Fruit fly (Drosophila melanogaster): ENCODE results near the gene mdy.

Gene mdy

dm6 chr2L:16848670-16849069 lies 32.2 kb downstream of the mdy start, which contains the start of gene CG13284:
Gene CG13284, minus strand, starts transcription at chr2L:16848716.
- 0 out of 2 replicates have a peak, but pooled peaks have one; percentile 8 for TF ChIP-seq HLH3B (GFP tag; IDR thresholded peaks at IDR 0.05)
- no peak for TF ChIP-seq zen2 (GFP tag; IDR thresholded peaks at IDR 0.05; ENCODE audit: partially characterized antibody)
- TF ChIP-seq CG8290 (GFP tag; optimal IDR thresholded peaks at IDR 0.05), result no peak
- no peak for TF ChIP-seq CG8290 (tag; optimal IDR thresholded peaks at IDR 0.05)
- TF ChIP-seq Max (GFP tag; optimal IDR thresholded peaks at IDR 0.05), result no peak
- TF ChIP-seq E2f2 (GFP tag; IDR thresholded peaks at IDR 0.05), result peak; percentile 15; the same call in 1 of the 2 replicates
- TF ChIP-seq cato (GFP tag; optimal IDR thresholded peaks at IDR 0.05; ENCODE audit: borderline replicate concordance), result no peak
- peak; percentile 22 for TF ChIP-seq stwl (tag; optimal IDR thresholded peaks at IDR 0.05)
- TF ChIP-seq CG18599 (GFP tag; optimal IDR thresholded peaks at IDR 0.05), result no peak
- 0 out of 3 replicates have a peak, but pooled peaks have one; percentile 53 for TF ChIP-seq CG2199 (GFP tag; IDR thresholded peaks at IDR 0.05)
- TF ChIP-seq Myb (GFP tag; optimal IDR thresholded peaks at IDR 0.05), result peak; percentile 13
- no peak for TF ChIP-seq tio (GFP tag; optimal IDR thresholded peaks at IDR 0.05)
- TF ChIP-seq CG10462 (GFP tag; optimal IDR thresholded peaks at IDR 0.05), result no peak
- no peak for TF ChIP-seq Oli (tag; optimal IDR thresholded peaks at IDR 0.05)
- no peak for TF ChIP-seq Oaz (GFP tag; IDR thresholded peaks at IDR 0.05)
- TF ChIP-seq Sry-β (GFP tag; optimal IDR thresholded peaks at IDR 0.05), result peak; percentile 82
- peak; percentile 57; the same call in 2 of the 3 replicates for TF ChIP-seq row (GFP tag; IDR thresholded peaks at IDR 0.05)
- peak; percentile 46 for TF ChIP-seq CTCF (GFP tag; optimal IDR thresholded peaks at IDR 0.05)
- no peak for TF ChIP-seq CG7357 (GFP tag; IDR thresholded peaks at IDR 0.05)
- peak; percentile 1 for TF ChIP-seq exex (tag; optimal IDR thresholded peaks at IDR 0.05)
- TF ChIP-seq Doc2 (GFP tag; IDR thresholded peaks at IDR 0.05), result no peak
- peak; percentile 1 for TF ChIP-seq gem (tag; optimal IDR thresholded peaks at IDR 0.05)
- no peak for TF ChIP-seq crp (GFP tag; optimal IDR thresholded peaks at IDR 0.05)
- TF ChIP-seq Tbp (GFP tag; optimal IDR thresholded peaks at IDR 0.05), result no peak
- no peak for TF ChIP-seq Ravus (GFP tag; IDR thresholded peaks at IDR 0.05)
- TF ChIP-seq kni (GFP tag; optimal IDR thresholded peaks at IDR 0.05), result no peak
- TF ChIP-seq CG9932 (GFP tag; IDR thresholded peaks at IDR 0.05), result no peak
- peak; percentile 28 for TF ChIP-seq pita (GFP tag; optimal IDR thresholded peaks at IDR 0.05)
- no peak for TF ChIP-seq CG11695 (GFP tag; IDR thresholded peaks at IDR 0.05)
- TF ChIP-seq CG5180 (GFP tag; optimal IDR thresholded peaks at IDR 0.05), result no peak
- no peak for TF ChIP-seq B-H1 (GFP tag; IDR thresholded peaks at IDR 0.05)
- TF ChIP-seq pb (GFP tag; optimal IDR thresholded peaks at IDR 0.05), result no peak
- TF ChIP-seq lola (GFP tag; optimal IDR thresholded peaks at IDR 0.05), result no peak
- TF ChIP-seq odd (GFP tag; optimal IDR thresholded peaks at IDR 0.05), result no peak
- TF ChIP-seq klu (GFP tag; IDR thresholded peaks at IDR 0.05), result no peak
- no peak for TF ChIP-seq CG32772 (GFP tag; IDR thresholded peaks at IDR 0.05)
- TF ChIP-seq onecut (GFP tag; IDR thresholded peaks at IDR 0.05), result peak; percentile 87
- no peak for TF ChIP-seq Lim3 (GFP tag; IDR thresholded peaks at IDR 0.05)
- no peak for TF ChIP-seq Dp (GFP tag; optimal IDR thresholded peaks at IDR 0.05)
- TF ChIP-seq CG7963 (GFP tag; IDR thresholded peaks at IDR 0.05; ENCODE audit: partially characterized antibody), result no peak
- no peak for TF ChIP-seq Chrac-16 (GFP tag; optimal IDR thresholded peaks at IDR 0.05)
- TF ChIP-seq Bgb (GFP tag; IDR thresholded peaks at IDR 0.05; ENCODE audit: partially characterized antibody), result no peak

DNA sequence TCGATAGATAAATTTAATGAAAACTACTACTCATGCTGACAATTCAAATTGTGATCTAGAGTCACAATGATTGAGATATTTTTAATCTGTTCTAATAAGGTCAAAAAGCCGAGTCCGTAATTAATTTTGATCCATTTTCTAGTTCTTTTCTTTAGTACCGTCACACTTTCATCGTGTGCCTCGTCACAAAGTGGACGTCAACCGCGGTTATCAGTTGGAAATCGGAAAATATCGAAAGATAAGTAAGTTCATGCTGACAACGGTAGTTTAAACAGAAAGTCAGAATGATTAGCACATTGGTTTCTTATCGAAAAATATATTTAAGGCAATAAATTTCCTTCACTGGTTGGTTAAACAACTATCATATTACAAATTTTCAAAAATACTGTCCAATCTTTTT lies 34.0 kb downstream of the mdy start:
- TF ChIP-seq GATAe (GFP tag; conservative IDR thresholded peaks at IDR 0.05) (0 out of 2 replicates have a peak, but pooled peaks have one; percentile 15), CG2712 (tag; optimal IDR thresholded peaks at IDR 0.05) (no peak), knrl (GFP tag; IDR thresholded peaks at IDR 0.05; ENCODE audit: partially characterized antibody) (no peak), nom (GFP tag; optimal IDR thresholded peaks at IDR 0.05) (no peak), CG5245 (GFP tag; optimal IDR thresholded peaks at IDR 0.05) (no peak), chn (GFP tag; optimal IDR thresholded peaks at IDR 0.05) (no peak), Sry-β (GFP tag; optimal IDR thresholded peaks at IDR 0.05) (no peak), NC2β (GFP tag; optimal IDR thresholded peaks at IDR 0.05) (no peak), Meics (GFP tag; optimal IDR thresholded peaks at IDR 0.05) (peak; percentile 90), wek (GFP tag; optimal IDR thresholded peaks at IDR 0.05) (no peak), Antp (GFP tag; optimal IDR thresholded peaks at IDR 0.05) (no peak), Dref (GFP tag; IDR thresholded peaks at IDR 0.05) (no peak), sd (tag; optimal IDR thresholded peaks at IDR 0.05) (no peak), Dp (GFP tag; optimal IDR thresholded peaks at IDR 0.05) (no peak)
